Fruit fly (Drosophila melanogaster) whole organism: Measurements from ENCODE around the gene CG11882.

Experiments used
- CG8478 ChIP-seq: fragments of >200 bp; optimal IDR thresholded peaks from 2 replicates; lab custom pipeline; 2018; ENCODE audit warnings: inconsistent platforms
- usp ChIP-seq: fragments of >200 bp; optimal IDR thresholded peaks from 2 replicates; lab custom pipeline; 2017; ENCODE audit warnings: missing biosample characterization, missing genetic modification characterization, mixed read lengths

DNA sequence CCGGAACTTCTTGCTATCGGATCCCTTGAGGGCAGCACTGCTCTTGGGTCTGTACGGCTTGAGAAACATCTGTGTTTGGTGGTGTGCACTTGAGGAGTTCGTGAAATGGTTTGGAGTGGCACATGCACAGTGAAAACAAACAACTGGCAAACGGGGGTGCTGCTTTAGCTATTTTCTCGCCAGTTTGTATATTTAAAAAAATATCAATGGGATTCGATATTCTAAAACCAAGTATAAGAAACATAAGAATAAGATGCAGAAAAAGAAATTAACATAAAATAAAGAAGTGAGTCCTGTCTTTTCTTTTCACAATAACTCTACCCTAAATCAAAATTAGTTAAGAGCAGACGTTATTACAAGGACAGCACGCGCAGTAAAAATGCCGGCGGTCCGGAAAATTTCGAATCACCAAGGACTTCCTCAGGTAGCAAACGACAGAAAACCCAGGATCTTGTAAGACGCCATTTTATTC, 3.7 kb upstream of the CG11882 start, which contains the start of gene eIF2D:
- TF ChIP-seq usp, result no peak
- no peak for TF ChIP-seq CG8478
